Worm (Caenorhabditis elegans) whole organism, mixed stage, embryonic: ENCODE results near the gene ztf-30.

Experiments used
- M03D4.4 ChIP-seq: sonication (generic microtip); optimal IDR thresholded peaks from 2 replicates; lab custom pipeline; 2017; ENCODE audit warnings: mild to moderate bottlenecking, missing genetic modification characterization, missing compliant biosample characterization
- blmp-1 ChIP-seq: fragments of 150-350 bp; optimal IDR thresholded peaks from 2 replicates; lab custom pipeline; 2014; ENCODE audit warnings: missing biosample characterization, missing genetic modification characterization
- ceh-43 ChIP-seq: fragments of 200-800 bp; sonication (Bioruptor generic); optimal IDR thresholded peaks from 2 replicates; lab custom pipeline; 2018; ENCODE audit warnings: mild to moderate bottlenecking, missing genetic modification characterization, moderate library complexity, missing compliant biosample characterization
- ceh-83 ChIP-seq: fragments of 200-800 bp; sonication (Bioruptor generic); optimal IDR thresholded peaks from 2 replicates; lab custom pipeline; 2018; ENCODE audit warnings: mild to moderate bottlenecking, missing genetic modification characterization, missing compliant biosample characterization
- ces-1 ChIP-seq: fragments of 150-350 bp; optimal IDR thresholded peaks from 2 replicates; lab custom pipeline; 2014; ENCODE audit warnings: missing biosample characterization, missing genetic modification reagents, missing genetic modification characterization
- cnd-1 ChIP-seq: fragments of 200-800 bp; sonication (Bioruptor generic); optimal IDR thresholded peaks from 2 replicates; lab custom pipeline; 2018; ENCODE audit warnings: mild to moderate bottlenecking, missing genetic modification characterization, missing compliant biosample characterization
- drap-1 ChIP-seq: fragments of 200-800 bp; sonication (Bioruptor generic); optimal IDR thresholded peaks from 3 replicates; lab custom pipeline; 2018; ENCODE audit warnings: mild to moderate bottlenecking, missing genetic modification characterization, missing compliant biosample characterization
- elt-1 ChIP-seq: sonication (generic microtip); optimal IDR thresholded peaks from 2 replicates; lab custom pipeline; 2017; ENCODE audit warnings: missing genetic modification characterization, mild to moderate bottlenecking, missing compliant biosample characterization, antibody characterized with exemption, moderate library complexity, borderline replicate concordance; ENCODE audit not compliant: insufficient read depth
- flh-1 ChIP-seq: fragments of 200-800 bp; sonication (Bioruptor generic); optimal IDR thresholded peaks from 2 replicates; lab custom pipeline; 2018; ENCODE audit warnings: mild to moderate bottlenecking, missing genetic modification characterization, moderate library complexity, missing compliant biosample characterization
- ham-2 ChIP-seq: fragments of 200-800 bp; sonication (Bioruptor generic); optimal IDR thresholded peaks from 2 replicates; lab custom pipeline; 2018; ENCODE audit warnings: mild to moderate bottlenecking, missing genetic modification characterization, missing compliant biosample characterization
- hlh-1 ChIP-seq: fragments of 150-350 bp; optimal IDR thresholded peaks from 2 replicates; lab custom pipeline; 2014; ENCODE audit warnings: missing biosample characterization, missing genetic modification reagents, missing genetic modification characterization
- lin-32 ChIP-seq: fragments of 200-800 bp; sonication (Bioruptor generic); optimal IDR thresholded peaks from 2 replicates; lab custom pipeline; 2018; ENCODE audit warnings: mild to moderate bottlenecking, missing genetic modification characterization, missing compliant biosample characterization
- lsy-2 ChIP-seq: fragments of 150-350 bp; optimal IDR thresholded peaks from 2 replicates; lab custom pipeline; 2014; ENCODE audit warnings: missing biosample characterization, missing genetic modification characterization
- mab-5 ChIP-seq: fragments of 150-350 bp; optimal IDR thresholded peaks from 2 replicates; lab custom pipeline; 2014; ENCODE audit warnings: missing biosample characterization, missing genetic modification characterization
- mep-1 ChIP-seq: fragments of 150-350 bp; optimal IDR thresholded peaks from 2 replicates; lab custom pipeline; 2017; ENCODE audit warnings: missing biosample characterization, missing genetic modification reagents, missing genetic modification characterization, inconsistent platforms
- nhr-12 ChIP-seq: fragments of 150-350 bp; optimal IDR thresholded peaks from 2 replicates; lab custom pipeline; 2014; ENCODE audit warnings: missing biosample characterization, missing genetic modification characterization
- nhr-2 ChIP-seq: fragments of 150-350 bp; optimal IDR thresholded peaks from 2 replicates; lab custom pipeline; 2014; ENCODE audit warnings: missing biosample characterization, missing genetic modification characterization
- nhr-237 ChIP-seq: fragments of 150-350 bp; optimal IDR thresholded peaks from 2 replicates; lab custom pipeline; 2014; ENCODE audit warnings: missing biosample characterization, missing genetic modification characterization
- nhr-28 ChIP-seq: fragments of 150-350 bp; optimal IDR thresholded peaks from 2 replicates; lab custom pipeline; 2014; ENCODE audit warnings: missing biosample characterization, missing genetic modification characterization
- nhr-76 ChIP-seq: sonication (generic microtip); optimal IDR thresholded peaks from 2 replicates; lab custom pipeline; 2017; ENCODE audit warnings: missing biosample characterization, missing genetic modification characterization
- pha-4 ChIP-seq: fragments of 150-350 bp; optimal IDR thresholded peaks from 2 replicates; lab custom pipeline; 2018; ENCODE audit warnings: missing biosample characterization, missing genetic modification reagents, missing genetic modification characterization
- sem-2 ChIP-seq: fragments of 200-800 bp; sonication (Bioruptor generic); optimal IDR thresholded peaks from 2 replicates; lab custom pipeline; 2018; ENCODE audit warnings: mild to moderate bottlenecking, missing genetic modification characterization, missing compliant biosample characterization
- snpc-4 ChIP-seq: fragments of 150-350 bp; optimal IDR thresholded peaks from 2 replicates; lab custom pipeline; 2014; ENCODE audit warnings: missing biosample characterization, missing genetic modification characterization
- sptf-1 ChIP-seq: sonication (generic microtip); optimal IDR thresholded peaks from 2 replicates; lab custom pipeline; 2017; ENCODE audit warnings: mild to moderate bottlenecking, missing genetic modification characterization, moderate library complexity, missing compliant biosample characterization
- unc-120 ChIP-seq: sonication (generic microtip); optimal IDR thresholded peaks from 2 replicates; lab custom pipeline; 2017; ENCODE audit warnings: missing genetic modification characterization, missing compliant biosample characterization; ENCODE audit not compliant: poor library complexity, severe bottlenecking
- unc-39 ChIP-seq: fragments of 150-350 bp; optimal IDR thresholded peaks from 2 replicates; lab custom pipeline; 2014; ENCODE audit warnings: missing biosample characterization, missing genetic modification characterization
- unc-62 ChIP-seq: fragments of 150-350 bp; optimal IDR thresholded peaks from 2 replicates; lab custom pipeline; 2014; ENCODE audit warnings: missing biosample characterization, missing genetic modification reagents, missing genetic modification characterization
- zip-8 ChIP-seq: fragments of 150-350 bp; optimal IDR thresholded peaks from 2 replicates; lab custom pipeline; 2014; ENCODE audit warnings: missing biosample characterization, missing genetic modification characterization
- ztf-11 ChIP-seq: fragments of 150-350 bp; optimal IDR thresholded peaks from 2 replicates; lab custom pipeline; 2014; ENCODE audit warnings: missing biosample characterization, missing genetic modification characterization

The ztf-30 gene

DNA sequence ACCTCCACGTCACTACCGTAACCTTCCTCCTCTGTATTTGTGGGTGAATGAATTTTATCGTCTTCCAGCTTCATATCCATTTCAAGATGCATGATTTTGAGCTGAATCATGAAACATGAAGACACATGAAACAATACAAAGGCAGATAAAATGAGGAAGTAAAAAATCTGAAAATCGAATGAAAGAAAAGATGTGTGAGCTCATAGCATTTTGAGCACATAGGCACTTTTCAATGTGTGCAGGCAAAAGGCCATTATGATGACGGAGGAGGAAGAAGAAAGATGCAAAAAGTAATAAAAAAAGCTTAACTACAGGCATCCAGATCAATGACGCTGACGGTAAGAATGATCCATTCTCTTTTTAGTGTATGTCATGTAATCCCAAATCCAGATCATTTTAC is at the start of gene ztf-30:
ztf-30 (minus strand) TSS at position 101 of the 400 bp plus-strand sequence.
- TF ChIP-seq lin-32 (GFP tag; lab: Kevin White, UChicago): no peak
- TF ChIP-seq ham-2 (GFP tag; lab: Kevin White, UChicago): no peak
- no peak for TF ChIP-seq nhr-12 (tag; lab: Kevin White, UChicago)
- no peak for TF ChIP-seq flh-1 (GFP tag; lab: Kevin White, UChicago)
- TF ChIP-seq lsy-2: no peak
- no peak for TF ChIP-seq ztf-11
- no peak for TF ChIP-seq snpc-4 (tag; lab: Kevin White, UChicago)
- no peak for TF ChIP-seq drap-1 (GFP tag; lab: Kevin White, UChicago)
- no peak for TF ChIP-seq ceh-43
- no peak for TF ChIP-seq nhr-237 (tag; lab: Kevin White, UChicago)
- no peak for TF ChIP-seq sptf-1 (tag; lab: Kevin White, UChicago)
- TF ChIP-seq, all 35 proteins: peak for 0

DNA sequence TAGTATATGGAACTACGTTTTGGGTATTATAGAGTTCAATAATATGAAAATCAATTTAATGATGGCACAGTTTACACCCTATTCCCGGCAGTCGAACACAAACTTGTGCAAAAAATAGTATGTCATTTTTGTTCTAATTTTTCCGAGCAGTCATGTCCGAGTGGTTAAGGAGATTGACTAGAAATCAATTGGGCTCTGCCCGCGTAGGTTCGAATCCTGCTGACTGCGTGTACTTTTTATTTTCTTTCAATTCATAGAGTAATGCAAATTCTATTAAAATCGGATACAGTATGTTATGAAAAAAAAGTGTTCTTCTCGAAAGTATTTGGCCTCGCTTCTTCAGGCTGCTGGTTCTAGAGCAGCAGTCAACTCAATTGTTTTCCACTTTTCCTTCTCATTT is 48.4 kb upstream of the ztf-30 start:
- TF ChIP-seq zip-8 (no peak), cnd-1 (tag; lab: Kevin White, UChicago) (no peak), ceh-83 (GFP tag; lab: Kevin White, UChicago) (no peak), sem-2 (GFP tag; lab: Kevin White, UChicago) (no peak), lsy-2 (no peak), pha-4 (tag; lab: Kevin White, UChicago) (no peak), unc-39 (tag; lab: Kevin White, UChicago) (no peak), blmp-1 (tag; lab: Kevin White, UChicago) (no peak), nhr-28 (tag; lab: Kevin White, UChicago) (no peak), unc-120 (tag; lab: Kevin White, UChicago) (no peak)

DNA sequence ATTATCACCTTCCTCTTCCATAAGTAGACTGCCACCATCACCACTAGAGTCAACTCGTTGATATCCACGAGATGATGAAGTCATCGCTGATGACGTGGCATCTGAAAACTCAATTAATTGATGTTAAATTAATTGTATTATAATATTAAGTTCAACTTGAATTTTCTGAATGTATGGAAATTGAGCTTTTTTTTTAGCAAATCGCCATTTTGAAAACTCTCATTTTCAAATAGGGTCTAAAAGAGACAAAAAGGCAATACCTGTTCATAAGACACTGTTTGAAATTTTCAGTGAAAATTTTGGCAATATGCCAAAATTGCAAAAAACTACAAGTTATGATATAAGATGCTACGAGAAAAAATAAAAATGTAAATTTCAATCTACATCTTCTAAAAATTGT is 46.0 kb upstream of the ztf-30 start, which contains the start of gene twk-7:
twk-7 (minus strand) TSS at position 101 of the 400 bp plus-strand sequence.
- TF ChIP-seq snpc-4 (tag; lab: Kevin White, UChicago) (no peak), flh-1 (GFP tag; lab: Kevin White, UChicago) (no peak), elt-1 (tag; lab: Kevin White, UChicago) (no peak), nhr-2 (tag; lab: Kevin White, UChicago) (no peak), nhr-76 (tag; lab: Kevin White, UChicago) (no peak), drap-1 (GFP tag; lab: Kevin White, UChicago) (no peak), ceh-83 (GFP tag; lab: Kevin White, UChicago) (no peak), ztf-11 (no peak), nhr-12 (tag; lab: Kevin White, UChicago) (no peak), unc-39 (tag; lab: Kevin White, UChicago) (no peak), M03D4.4 (tag; lab: Kevin White, UChicago) (no peak), nhr-237 (tag; lab: Kevin White, UChicago) (no peak), unc-120 (tag; lab: Kevin White, UChicago) (no peak), mab-5 (tag; lab: Kevin White, UChicago) (no peak), blmp-1 (tag; lab: Kevin White, UChicago) (no peak)

DNA sequence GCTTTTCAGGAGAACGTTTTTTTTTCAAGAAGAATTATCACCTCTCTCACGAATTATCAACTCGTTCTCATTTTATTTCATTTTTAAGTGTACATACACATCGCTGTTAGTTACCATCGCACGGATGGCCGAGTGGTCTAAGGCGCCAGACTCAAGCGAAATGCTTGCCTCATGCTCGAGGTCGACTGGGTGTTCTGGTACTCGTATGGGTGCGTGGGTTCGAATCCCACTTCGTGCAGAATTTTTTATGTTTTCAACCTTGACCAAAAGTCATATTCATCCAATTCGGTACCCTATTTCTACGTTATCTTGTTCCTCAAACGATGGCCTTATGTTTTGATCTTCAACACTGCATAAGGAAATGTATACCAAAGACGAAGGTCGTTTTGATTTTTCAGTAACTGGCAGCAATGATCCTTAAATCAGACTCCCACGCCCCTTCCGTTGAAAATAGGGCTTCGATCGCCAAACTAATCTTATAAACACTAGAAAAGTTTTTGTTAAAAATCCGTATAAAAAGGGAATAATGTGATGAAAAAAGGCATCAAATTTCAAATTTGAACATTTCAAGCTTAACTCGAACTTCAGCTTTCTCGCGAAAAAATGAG is 41.6 kb upstream of the ztf-30 start, which contains the start of gene fip-1:
fip-1 (plus strand) TSS at position 558 of the 608 bp plus-strand sequence.
- no peak for TF ChIP-seq nhr-237 (tag; lab: Kevin White, UChicago)

DNA sequence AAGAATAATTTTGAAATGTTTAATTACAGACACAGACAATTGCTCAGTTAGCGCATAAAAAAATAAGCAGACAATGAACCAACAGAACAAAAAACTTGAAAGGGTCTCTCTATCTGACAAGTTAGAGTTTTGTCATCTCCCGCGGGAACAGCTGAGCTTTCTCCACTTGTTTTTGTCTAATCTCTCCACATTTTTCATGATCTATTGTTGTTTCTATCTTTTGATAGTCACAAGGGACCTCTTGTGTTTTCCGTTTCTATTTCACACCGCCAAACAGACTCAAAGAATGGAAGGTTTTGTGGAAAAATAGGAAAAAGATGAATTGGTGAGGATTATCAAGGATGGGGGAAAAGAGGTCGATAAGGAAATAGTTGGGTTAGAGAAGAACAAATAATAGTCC is 39.1 kb upstream of the ztf-30 start:
- TF ChIP-seq M03D4.4 (tag; lab: Kevin White, UChicago) (no peak), hlh-1 (peak; percentile 63)

DNA sequence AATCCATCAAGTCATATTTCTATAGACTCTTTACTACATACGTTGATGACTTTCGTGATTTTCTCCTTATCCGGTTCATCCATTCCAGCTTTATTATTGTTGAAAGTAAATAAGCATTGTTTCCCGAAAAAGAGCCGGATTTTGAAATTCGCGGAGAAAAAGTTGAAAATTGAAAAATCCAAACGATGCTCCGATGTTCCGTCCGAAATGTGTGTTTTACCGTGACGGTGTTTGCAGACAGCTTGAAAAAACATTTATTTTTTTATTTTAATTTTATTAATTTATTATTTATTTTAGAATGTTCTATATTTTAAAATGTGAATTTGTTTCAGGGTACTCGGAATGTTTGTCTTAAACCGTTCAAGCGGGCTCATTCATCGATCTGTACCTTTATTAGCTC is 33.2 kb upstream of the ztf-30 start, which contains the start of gene dnj-10:
dnj-10 (plus strand) TSS at position 333 of the 400 bp plus-strand sequence.
- TF ChIP-seq ces-1 (GFP tag; lab: Kevin White, UChicago) (peak; percentile 82), drap-1 (GFP tag; lab: Kevin White, UChicago) (no peak), nhr-2 (tag; lab: Kevin White, UChicago) (peak; percentile 3), lsy-2 (peak; percentile 65), mep-1 (tag; lab: Kevin White, UChicago) (peak; percentile 57), nhr-12 (tag; lab: Kevin White, UChicago) (no peak), unc-62 (GFP tag; lab: Kevin White, UChicago) (no peak), sem-2 (GFP tag; lab: Kevin White, UChicago) (no peak), ceh-43 (no peak), flh-1 (GFP tag; lab: Kevin White, UChicago) (no peak), nhr-237 (tag; lab: Kevin White, UChicago) (peak; percentile 3), nhr-28 (tag; lab: Kevin White, UChicago) (no peak), blmp-1 (tag; lab: Kevin White, UChicago) (no peak), ham-2 (GFP tag; lab: Kevin White, UChicago) (no peak), elt-1 (tag; lab: Kevin White, UChicago) (no peak)
